Fruit fly (Drosophila melanogaster): ENCODE data around the gene Grip.
A peak's percentile ranks its signal among the peaks of the same experiment; 100 is the strongest.

Gene Grip

dm6 chrX:5973389-5974025, 7.4 kb downstream of the Grip start (continued):
- TF ChIP-seq CG3838 (GFP tag; optimal IDR thresholded peaks at IDR 0.05): no peak
- TF ChIP-seq sd (tag; optimal IDR thresholded peaks at IDR 0.05): no peak
- no peak for TF ChIP-seq Atf-2 (GFP tag; optimal IDR thresholded peaks at IDR 0.05)
- TF ChIP-seq toy (GFP tag; IDR thresholded peaks at IDR 0.05): no peak
- no peak for TF ChIP-seq gfzf (GFP tag; optimal IDR thresholded peaks at IDR 0.05)
- TF ChIP-seq CG7963 (GFP tag; IDR thresholded peaks at IDR 0.05; ENCODE audit: partially characterized antibody): no peak
- no peak for TF ChIP-seq slou (GFP tag; optimal IDR thresholded peaks at IDR 0.05)
- TF ChIP-seq Hr39 (optimal IDR thresholded peaks at IDR 0.05): no peak
- TF ChIP-seq cg (GFP tag; optimal IDR thresholded peaks at IDR 0.05): no peak
- no peak for TF ChIP-seq stwl (tag; optimal IDR thresholded peaks at IDR 0.05)
- no peak for TF ChIP-seq Trl (optimal IDR thresholded peaks at IDR 0.05)
- no peak for TF ChIP-seq Trl (GFP tag; optimal IDR thresholded peaks at IDR 0.05)
- no peak for TF ChIP-seq H15 (GFP tag; IDR thresholded peaks at IDR 0.05)
- TF ChIP-seq onecut (GFP tag; IDR thresholded peaks at IDR 0.05): no peak
- TF ChIP-seq CG18619 (GFP tag; optimal IDR thresholded peaks at IDR 0.05): no peak
- peak; percentile 19 for TF ChIP-seq lab (GFP tag; optimal IDR thresholded peaks at IDR 0.05)
- TF ChIP-seq nmo (GFP tag; optimal IDR thresholded peaks at IDR 0.05): no peak
- TF ChIP-seq row (GFP tag; IDR thresholded peaks at IDR 0.05): peak; percentile 47; the same call in 2 of the 3 replicates
- peak; percentile 9 for TF ChIP-seq CG2875 (GFP tag; optimal IDR thresholded peaks at IDR 0.05)
- no peak for TF ChIP-seq CG1529 (GFP tag; optimal IDR thresholded peaks at IDR 0.05)
- peak; percentile 12 for TF ChIP-seq NfI (GFP tag; optimal IDR thresholded peaks at IDR 0.05)
- TF ChIP-seq wek (GFP tag; optimal IDR thresholded peaks at IDR 0.05): no peak
- no peak for TF ChIP-seq wdn (GFP tag; IDR thresholded peaks at IDR 0.05)
- TF ChIP-seq Med (GFP tag): peak; percentile 76
- TF ChIP-seq Chrac-16 (GFP tag; optimal IDR thresholded peaks at IDR 0.05): peak; percentile 9
- TF ChIP-seq Eip74EF (GFP tag; optimal IDR thresholded peaks at IDR 0.05): no peak
- no peak for TF ChIP-seq cad (GFP tag; optimal IDR thresholded peaks at IDR 0.05)
- TF ChIP-seq CG9797 (GFP tag; optimal IDR thresholded peaks at IDR 0.05): no peak
- TF ChIP-seq da (GFP tag; optimal IDR thresholded peaks at IDR 0.05): no peak
- no peak for TF ChIP-seq tna (GFP tag; IDR thresholded peaks at IDR 0.05; ENCODE audit: partially characterized antibody)
- no peak for TF ChIP-seq pros (GFP tag; optimal IDR thresholded peaks at IDR 0.05)
- TF ChIP-seq gcm2 (GFP tag; optimal IDR thresholded peaks at IDR 0.05): no peak
- no peak for TF ChIP-seq Hr78 (GFP tag; optimal IDR thresholded peaks at IDR 0.05)
- no peak for TF ChIP-seq CG8281 (tag; optimal IDR thresholded peaks at IDR 0.05)
- TF ChIP-seq hb (GFP tag; IDR thresholded peaks at IDR 0.05; ENCODE audit: partially characterized antibody): no peak
- no peak for TF ChIP-seq sug (tag; optimal IDR thresholded peaks at IDR 0.05)
- TF ChIP-seq ase (GFP tag; IDR thresholded peaks at IDR 0.05): no peak
- TF ChIP-seq en (GFP tag; optimal IDR thresholded peaks at IDR 0.05): no peak
- no peak for TF ChIP-seq repo (GFP tag; optimal IDR thresholded peaks at IDR 0.05)
- TF ChIP-seq CG15269 (tag; optimal IDR thresholded peaks at IDR 0.05): peak; percentile 4
- no peak for TF ChIP-seq trh (GFP tag; optimal IDR thresholded peaks at IDR 0.05)
- TF ChIP-seq PHDP (tag; optimal IDR thresholded peaks at IDR 0.05): peak; percentile 17
- no peak for TF ChIP-seq CG3407 (GFP tag; optimal IDR thresholded peaks at IDR 0.05)
- TF ChIP-seq schlank (tag; optimal IDR thresholded peaks at IDR 0.05): no peak
- TF ChIP-seq CG10462 (GFP tag; optimal IDR thresholded peaks at IDR 0.05): no peak
- TF ChIP-seq CG10979 (tag; optimal IDR thresholded peaks at IDR 0.05): peak; percentile 44
- no peak for TF ChIP-seq CG1832 (GFP tag; optimal IDR thresholded peaks at IDR 0.05)
- no peak for TF ChIP-seq Deaf1 (tag; optimal IDR thresholded peaks at IDR 0.05)
- no peak for TF ChIP-seq CG33213 (GFP tag; optimal IDR thresholded peaks at IDR 0.05)
- TF ChIP-seq rib (GFP tag; IDR thresholded peaks at IDR 0.05): no peak
